Worm (Caenorhabditis elegans) whole organism, mixed stage, embryonic: Measurements from ENCODE around the gene R04E5.7.
A peak's percentile ranks its signal among the peaks of the same experiment; 100 is the strongest.

ENCODE experiments used
- M03D4.4 ChIP-seq: sonication (generic microtip); optimal IDR thresholded peaks from 2 replicates; lab custom pipeline; 2017; ENCODE audit warnings: mild to moderate bottlenecking, missing genetic modification characterization, missing compliant biosample characterization
- bed-3 ChIP-seq: fragments of 200-800 bp; sonication (Bioruptor generic); optimal IDR thresholded peaks from 3 replicates; lab custom pipeline; 2018; ENCODE audit warnings: mild to moderate bottlenecking, missing genetic modification characterization, moderate library complexity, missing compliant biosample characterization
- blmp-1 ChIP-seq: fragments of 150-350 bp; optimal IDR thresholded peaks from 2 replicates; lab custom pipeline; 2014; ENCODE audit warnings: missing biosample characterization, missing genetic modification characterization
- ceh-39 ChIP-seq: fragments of 150-350 bp; optimal IDR thresholded peaks from 2 replicates; lab custom pipeline; 2014; ENCODE audit warnings: missing biosample characterization, missing genetic modification characterization
- ceh-43 ChIP-seq: fragments of 200-800 bp; sonication (Bioruptor generic); optimal IDR thresholded peaks from 2 replicates; lab custom pipeline; 2018; ENCODE audit warnings: mild to moderate bottlenecking, missing genetic modification characterization, moderate library complexity, missing compliant biosample characterization
- ceh-83 ChIP-seq: fragments of 200-800 bp; sonication (Bioruptor generic); optimal IDR thresholded peaks from 2 replicates; lab custom pipeline; 2018; ENCODE audit warnings: mild to moderate bottlenecking, missing genetic modification characterization, missing compliant biosample characterization
- ces-1 ChIP-seq: fragments of 150-350 bp; optimal IDR thresholded peaks from 2 replicates; lab custom pipeline; 2014; ENCODE audit warnings: missing biosample characterization, missing genetic modification reagents, missing genetic modification characterization
- cnd-1 ChIP-seq: fragments of 200-800 bp; sonication (Bioruptor generic); optimal IDR thresholded peaks from 2 replicates; lab custom pipeline; 2018; ENCODE audit warnings: mild to moderate bottlenecking, missing genetic modification characterization, missing compliant biosample characterization
- drap-1 ChIP-seq: fragments of 200-800 bp; sonication (Bioruptor generic); optimal IDR thresholded peaks from 3 replicates; lab custom pipeline; 2018; ENCODE audit warnings: mild to moderate bottlenecking, missing genetic modification characterization, missing compliant biosample characterization
- elt-1 ChIP-seq: sonication (generic microtip); optimal IDR thresholded peaks from 2 replicates; lab custom pipeline; 2017; ENCODE audit warnings: missing genetic modification characterization, mild to moderate bottlenecking, missing compliant biosample characterization, antibody characterized with exemption, moderate library complexity, borderline replicate concordance; ENCODE audit not compliant: insufficient read depth
- elt-3 ChIP-seq: fragments of 150-350 bp; optimal IDR thresholded peaks from 2 replicates; lab custom pipeline; 2014; ENCODE audit warnings: missing biosample characterization, missing genetic modification characterization
- flh-1 ChIP-seq: fragments of 200-800 bp; sonication (Bioruptor generic); optimal IDR thresholded peaks from 2 replicates; lab custom pipeline; 2018; ENCODE audit warnings: mild to moderate bottlenecking, missing genetic modification characterization, moderate library complexity, missing compliant biosample characterization
- hlh-1 ChIP-seq: fragments of 150-350 bp; optimal IDR thresholded peaks from 2 replicates; lab custom pipeline; 2014; ENCODE audit warnings: missing biosample characterization, missing genetic modification reagents, missing genetic modification characterization
- lin-13 ChIP-seq: fragments of 150-350 bp; optimal IDR thresholded peaks from 2 replicates; lab custom pipeline; 2014; ENCODE audit warnings: missing biosample characterization, missing genetic modification characterization
- lin-32 ChIP-seq: fragments of 200-800 bp; sonication (Bioruptor generic); optimal IDR thresholded peaks from 2 replicates; lab custom pipeline; 2018; ENCODE audit warnings: mild to moderate bottlenecking, missing genetic modification characterization, missing compliant biosample characterization
- lsy-2 ChIP-seq: fragments of 150-350 bp; optimal IDR thresholded peaks from 2 replicates; lab custom pipeline; 2014; ENCODE audit warnings: missing biosample characterization, missing genetic modification characterization
- mab-5 ChIP-seq: fragments of 150-350 bp; optimal IDR thresholded peaks from 2 replicates; lab custom pipeline; 2014; ENCODE audit warnings: missing biosample characterization, missing genetic modification characterization
- mep-1 ChIP-seq: fragments of 150-350 bp; optimal IDR thresholded peaks from 2 replicates; lab custom pipeline; 2017; ENCODE audit warnings: missing biosample characterization, missing genetic modification reagents, missing genetic modification characterization, inconsistent platforms
- mls-2 ChIP-seq: sonication (generic microtip); optimal IDR thresholded peaks from 2 replicates; lab custom pipeline; 2016; ENCODE audit warnings: mild to moderate bottlenecking, missing genetic modification characterization, moderate library complexity, missing compliant biosample characterization
- nhr-12 ChIP-seq: fragments of 150-350 bp; optimal IDR thresholded peaks from 2 replicates; lab custom pipeline; 2014; ENCODE audit warnings: missing biosample characterization, missing genetic modification characterization
- nhr-2 ChIP-seq: fragments of 150-350 bp; optimal IDR thresholded peaks from 2 replicates; lab custom pipeline; 2014; ENCODE audit warnings: missing biosample characterization, missing genetic modification characterization
- nhr-237 ChIP-seq: fragments of 150-350 bp; optimal IDR thresholded peaks from 2 replicates; lab custom pipeline; 2014; ENCODE audit warnings: missing biosample characterization, missing genetic modification characterization
- nhr-28 ChIP-seq: fragments of 150-350 bp; optimal IDR thresholded peaks from 2 replicates; lab custom pipeline; 2014; ENCODE audit warnings: missing biosample characterization, missing genetic modification characterization
- nhr-76 ChIP-seq: sonication (generic microtip); optimal IDR thresholded peaks from 2 replicates; lab custom pipeline; 2017; ENCODE audit warnings: missing biosample characterization, missing genetic modification characterization
- pha-4 ChIP-seq: fragments of 150-350 bp; optimal IDR thresholded peaks from 2 replicates; lab custom pipeline; 2018; ENCODE audit warnings: missing biosample characterization, missing genetic modification reagents, missing genetic modification characterization
- sem-2 ChIP-seq: fragments of 200-800 bp; sonication (Bioruptor generic); optimal IDR thresholded peaks from 2 replicates; lab custom pipeline; 2018; ENCODE audit warnings: mild to moderate bottlenecking, missing genetic modification characterization, missing compliant biosample characterization
- snpc-4 ChIP-seq: fragments of 150-350 bp; optimal IDR thresholded peaks from 2 replicates; lab custom pipeline; 2014; ENCODE audit warnings: missing biosample characterization, missing genetic modification characterization
- sptf-1 ChIP-seq: sonication (generic microtip); optimal IDR thresholded peaks from 2 replicates; lab custom pipeline; 2017; ENCODE audit warnings: mild to moderate bottlenecking, missing genetic modification characterization, moderate library complexity, missing compliant biosample characterization
- tbx-8 ChIP-seq: fragments of 200-800 bp; sonication (Bioruptor generic); optimal IDR thresholded peaks from 2 replicates; lab custom pipeline; 2018; ENCODE audit warnings: mild to moderate bottlenecking, missing genetic modification characterization, moderate library complexity, missing compliant biosample characterization
- unc-120 ChIP-seq: sonication (generic microtip); optimal IDR thresholded peaks from 2 replicates; lab custom pipeline; 2017; ENCODE audit warnings: missing genetic modification characterization, missing compliant biosample characterization; ENCODE audit not compliant: poor library complexity, severe bottlenecking
- unc-62 ChIP-seq: fragments of 150-350 bp; optimal IDR thresholded peaks from 2 replicates; lab custom pipeline; 2014; ENCODE audit warnings: missing biosample characterization, missing genetic modification reagents, missing genetic modification characterization
- ztf-11 ChIP-seq: fragments of 150-350 bp; optimal IDR thresholded peaks from 2 replicates; lab custom pipeline; 2014; ENCODE audit warnings: missing biosample characterization, missing genetic modification characterization

Gene R04E5.7

DNA sequence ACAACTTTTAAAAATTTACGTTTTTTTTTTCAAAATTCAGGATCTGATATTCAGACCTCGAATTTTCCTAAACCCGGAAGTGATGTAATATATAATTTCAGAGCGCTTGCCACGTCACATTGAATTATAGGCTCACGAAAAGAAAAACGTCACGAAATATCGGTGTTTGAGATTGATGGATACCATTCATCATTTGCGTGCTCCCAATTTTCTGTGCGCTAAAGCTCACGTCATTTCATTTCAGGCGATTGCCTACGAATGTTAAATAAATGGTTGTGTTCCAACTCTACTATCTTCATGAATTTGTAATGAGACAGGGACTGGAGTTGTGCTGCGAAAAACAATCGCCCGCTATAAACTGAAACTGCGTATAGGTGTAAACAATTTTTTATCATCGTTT lies 11.7 kb upstream of the R04E5.7 start:
- TF ChIP-seq sem-2 (no peak), ces-1 (GFP tag; lab: Kevin White, UChicago) (no peak), ceh-39 (tag; lab: Kevin White, UChicago) (no peak), unc-120 (no peak), nhr-12 (no peak), mls-2 (tag; lab: Kevin White, UChicago) (no peak), lin-13 (tag; lab: Kevin White, UChicago) (no peak), nhr-28 (tag; lab: Kevin White, UChicago) (no peak), elt-3 (tag; lab: Kevin White, UChicago) (no peak), blmp-1 (tag; lab: Kevin White, UChicago) (no peak), mep-1 (no peak), lsy-2 (tag; lab: Kevin White, UChicago) (no peak), tbx-8 (GFP tag; lab: Kevin White, UChicago) (no peak), flh-1 (no peak), snpc-4 (tag; lab: Kevin White, UChicago) (no peak), cnd-1 (tag; lab: Kevin White, UChicago) (no peak), hlh-1 (tag; lab: Kevin White, UChicago) (no peak), ceh-43 (no peak), nhr-2 (no peak), ztf-11 (no peak)

DNA sequence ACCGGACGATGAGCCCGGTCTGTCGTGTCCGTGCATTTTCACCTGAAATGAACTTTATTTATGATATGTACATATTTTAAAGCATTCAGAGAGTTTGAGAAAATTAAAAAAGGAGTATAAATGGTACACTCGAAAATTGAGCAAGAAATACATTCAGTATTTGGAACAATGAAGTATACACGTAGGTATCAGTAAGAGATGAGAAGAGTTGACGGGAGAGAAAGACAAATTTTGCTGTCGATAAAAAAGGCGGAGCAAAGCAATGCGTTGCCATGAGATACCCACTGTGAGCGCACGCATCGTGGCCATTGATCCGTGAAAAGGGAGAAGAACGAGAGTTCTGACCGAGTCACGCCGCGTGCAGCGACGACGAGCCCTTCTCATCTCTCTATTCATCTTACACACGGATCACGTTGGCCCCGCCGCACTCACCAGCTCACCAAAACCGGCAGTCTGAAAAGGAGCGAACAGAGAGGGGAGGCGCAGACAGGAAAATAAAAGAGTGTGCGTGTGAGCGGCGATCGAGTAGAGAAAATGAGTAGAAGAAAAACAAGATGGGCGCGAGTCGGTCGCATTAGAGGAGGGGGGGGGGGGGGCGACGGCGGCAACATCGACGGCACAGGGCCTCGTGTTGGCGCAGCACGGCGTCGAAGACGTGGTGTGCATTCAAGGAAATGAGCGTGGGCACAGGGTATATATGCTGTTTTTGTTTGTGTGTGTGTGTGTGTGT lies 9.2 kb upstream of the R04E5.7 start, which contains the start of gene R04E5.8:
Gene R04E5.8, minus strand, starts transcription at position 51 of the 730 bp plus-strand sequence.
- TF ChIP-seq unc-120 (peak; percentile 48), sptf-1 (tag; lab: Kevin White, UChicago) (no peak), ceh-83 (GFP tag; lab: Kevin White, UChicago) (no peak)

DNA sequence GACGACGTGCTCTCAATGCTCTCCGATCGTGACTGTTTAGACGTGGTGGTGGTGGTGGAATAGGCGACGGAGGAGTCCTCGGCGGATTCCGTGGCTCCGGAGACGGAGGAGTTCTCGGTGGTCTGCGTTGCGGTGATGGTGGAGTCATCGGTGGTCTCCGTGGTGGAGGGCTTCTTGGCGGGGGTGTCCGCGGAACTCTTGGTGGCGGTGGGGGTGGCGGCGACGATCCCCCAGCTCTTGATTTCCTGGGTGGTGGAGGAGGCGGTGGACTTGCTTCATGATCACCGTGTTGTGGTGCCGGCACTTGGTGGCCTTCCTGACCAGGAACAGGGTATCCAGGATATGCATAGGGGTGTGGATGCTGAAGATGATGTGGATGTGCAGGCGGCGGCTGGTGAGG lies 8.4 kb upstream of the R04E5.7 start:
- TF ChIP-seq lin-32 (GFP tag; lab: Kevin White, UChicago) (no peak), pha-4 (tag; lab: Kevin White, UChicago) (no peak), nhr-2 (no peak), ceh-43 (no peak), sptf-1 (tag; lab: Kevin White, UChicago) (no peak), nhr-76 (tag; lab: Kevin White, UChicago) (no peak), mep-1 (no peak), bed-3 (GFP tag; lab: Kevin White, UChicago) (no peak), nhr-237 (tag; lab: Kevin White, UChicago) (no peak), unc-62 (GFP tag; lab: Kevin White, UChicago) (no peak), blmp-1 (tag; lab: Kevin White, UChicago) (no peak), nhr-28 (tag; lab: Kevin White, UChicago) (no peak), mls-2 (tag; lab: Kevin White, UChicago) (no peak), M03D4.4 (tag; lab: Kevin White, UChicago) (no peak), drap-1 (GFP tag; lab: Kevin White, UChicago) (no peak)

DNA sequence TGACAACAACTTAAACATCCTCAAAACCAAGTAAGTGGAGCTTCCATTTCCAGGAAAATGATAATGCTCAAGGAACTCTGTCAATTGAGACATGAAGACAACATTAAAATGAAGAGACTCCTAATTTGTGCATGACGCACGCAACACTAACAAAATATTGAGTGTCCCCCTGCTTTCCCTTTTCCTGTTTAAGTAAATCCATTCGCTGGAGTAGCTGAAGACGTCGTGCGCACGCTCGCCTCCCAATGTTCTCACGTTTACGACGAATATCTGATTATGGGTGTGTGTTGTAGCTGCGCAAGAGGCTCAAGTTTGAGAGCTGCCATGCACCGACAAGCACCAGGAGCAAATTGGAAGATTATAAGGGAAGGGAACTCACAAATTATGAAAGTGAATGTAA lies 3.9 kb upstream of the R04E5.7 start:
- TF ChIP-seq ces-1 (GFP tag; lab: Kevin White, UChicago) (peak; percentile 92), nhr-2 (no peak), lin-13 (tag; lab: Kevin White, UChicago) (no peak), elt-1 (tag; lab: Kevin White, UChicago) (no peak), tbx-8 (GFP tag; lab: Kevin White, UChicago) (no peak), cnd-1 (tag; lab: Kevin White, UChicago) (no peak)
- TF ChIP-seq, all 35 proteins: peak for 1

DNA sequence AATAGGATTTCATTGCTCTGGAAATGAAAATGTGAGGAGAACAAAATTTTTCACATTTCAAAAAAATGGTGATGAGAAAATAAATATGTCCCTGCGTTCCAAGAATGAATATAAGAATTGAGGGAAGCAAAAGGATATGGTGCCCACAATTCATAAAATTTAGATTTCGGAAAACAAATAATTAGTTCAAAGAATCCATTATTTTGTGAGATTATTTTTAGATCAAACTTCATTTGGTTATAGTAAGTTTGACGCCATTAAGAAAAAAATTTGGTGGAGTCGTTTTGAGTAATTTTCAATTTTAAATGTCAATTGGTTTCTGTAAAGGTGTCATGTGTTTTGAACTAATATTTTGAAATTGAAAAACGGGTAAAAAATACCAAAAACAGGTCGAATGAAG lies 3.3 kb upstream of the R04E5.7 start:
- TF ChIP-seq sptf-1 (tag; lab: Kevin White, UChicago) (no peak), mab-5 (tag; lab: Kevin White, UChicago) (no peak)
